Worm (Caenorhabditis elegans) whole organism, early embryonic: ENCODE data around the gene gldc-1.

Experiments used
- B0310.2 ChIP-seq: sonication (generic microtip); optimal IDR thresholded peaks from 2 replicates; lab custom pipeline; 2016; ENCODE audit warnings: mild to moderate bottlenecking, missing genetic modification characterization, missing compliant biosample characterization
- F13C5.2 ChIP-seq: sonication (generic microtip); optimal IDR thresholded peaks from 2 replicates; lab custom pipeline; 2017; ENCODE audit warnings: mild to moderate bottlenecking, missing genetic modification characterization, inconsistent platforms, missing compliant biosample characterization
- ama-1 ChIP-seq: fragments of 150-350 bp; optimal IDR thresholded peaks from 2 replicates; lab custom pipeline; 2014
- ceh-13 ChIP-seq: fragments of 200-800 bp; sonication (Bioruptor generic); optimal IDR thresholded peaks from 2 replicates; lab custom pipeline; 2018; ENCODE audit warnings: mild to moderate bottlenecking, missing genetic modification characterization, missing compliant biosample characterization
- hmbx-1 ChIP-seq: sonication (generic microtip); optimal IDR thresholded peaks from 2 replicates; lab custom pipeline; 2016; ENCODE audit warnings: mild to moderate bottlenecking, missing genetic modification characterization, missing compliant biosample characterization
- hmg-4 ChIP-seq: fragments of 200-800 bp; sonication (Bioruptor generic); optimal IDR thresholded peaks from 2 replicates; lab custom pipeline; 2018; ENCODE audit warnings: mild to moderate bottlenecking, missing genetic modification characterization, missing compliant biosample characterization
- hnd-1 ChIP-seq: sonication (generic microtip); optimal IDR thresholded peaks from 2 replicates; lab custom pipeline; 2016; ENCODE audit warnings: missing genetic modification characterization, missing compliant biosample characterization
- scrt-1 ChIP-seq: fragments of 200-800 bp; sonication (Bioruptor generic); IDR thresholded peaks from 2 replicates; pipeline ENCODE4 v1.3.6; 2022; ENCODE audit warnings: missing genetic modification characterization, missing compliant biosample characterization
- sea-1 ChIP-seq: fragments of 200-800 bp; sonication (Bioruptor generic); conservative IDR thresholded peaks from 2 replicates; pipeline ENCODE4 v1.3.6; 2022; ENCODE audit warnings: missing genetic modification characterization, missing compliant biosample characterization
- tbx-11 ChIP-seq: fragments of 200-800 bp; sonication (Bioruptor generic); IDR thresholded peaks from 2 replicates; pipeline ENCODE4 v1.3.6; 2022; ENCODE audit warnings: missing genetic modification characterization, missing compliant biosample characterization
- tbx-37 ChIP-seq: fragments of 200-800 bp; sonication (Bioruptor generic); conservative IDR thresholded peaks from 2 replicates; pipeline ENCODE4 v1.3.6; 2022; ENCODE audit warnings: missing genetic modification reagents, missing genetic modification characterization, missing compliant biosample characterization
- tra-4 ChIP-seq: sonication (generic microtip); optimal IDR thresholded peaks from 2 replicates; lab custom pipeline; 2017; ENCODE audit warnings: missing genetic modification characterization, missing compliant biosample characterization

DNA sequence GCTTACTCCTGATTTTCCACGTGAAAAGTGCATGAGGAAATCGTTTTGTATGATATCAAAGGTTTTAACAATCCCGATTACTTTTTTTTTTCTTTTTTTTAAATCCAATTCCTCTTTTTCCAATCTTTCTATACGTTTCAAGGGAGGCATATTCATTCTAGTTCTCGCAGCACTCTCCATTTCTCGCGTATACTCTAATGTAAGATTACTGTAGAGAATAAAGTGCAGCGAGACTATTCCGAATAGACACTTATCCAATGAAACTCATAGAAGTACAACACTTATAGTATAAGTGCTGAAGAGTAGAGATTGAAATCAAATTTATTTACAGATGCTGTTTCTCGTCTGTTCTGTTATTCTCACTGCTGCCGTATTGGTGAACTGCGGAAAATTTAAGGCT, 27.4 kb downstream of the gldc-1 start, which contains the start of gene H12I13.6:
- TF ChIP-seq tra-4 (tag; lab: Kevin White, UChicago) (no peak), tbx-11 (GFP tag; lab: Robert Waterston, UW) (no peak), sea-1 (no peak), tbx-37 (no peak), ama-1 (lab: Kevin White, UChicago) (no peak), hmbx-1 (tag; lab: Kevin White, UChicago) (no peak), F13C5.2 (tag; lab: Kevin White, UChicago) (no peak), B0310.2 (tag; lab: Kevin White, UChicago) (no peak), scrt-1 (GFP tag; lab: Robert Waterston, UW) (no peak), hnd-1 (tag; lab: Kevin White, UChicago) (no peak), hmg-4 (no peak), ceh-13 (GFP tag; lab: Kevin White, UChicago) (no peak)
